Worm (Caenorhabditis elegans) whole organism, midembryonic: Measurements from ENCODE around the gene frpr-12.

Experiments
- klf-2 ChIP-seq: fragments of 200-800 bp; sonication (Bioruptor generic); conservative IDR thresholded peaks from 2 replicates; pipeline ENCODE4 v1.3.6; 2022; ENCODE audit warnings: missing genetic modification reagents, missing genetic modification characterization, missing compliant biosample characterization
- med-1 ChIP-seq: sonication (generic microtip); optimal IDR thresholded peaks from 2 replicates; lab custom pipeline; 2017; ENCODE audit warnings: missing genetic modification characterization, mild to moderate bottlenecking, missing compliant biosample characterization, antibody characterized with exemption, missing genetic modification reagents; ENCODE audit not compliant: insufficient read depth
- ref-1 ChIP-seq: fragments of 200-800 bp; sonication (Bioruptor generic); conservative IDR thresholded peaks from 2 replicates; pipeline ENCODE4 v1.3.6; 2022; ENCODE audit warnings: missing genetic modification reagents, missing genetic modification characterization, missing compliant biosample characterization
- tab-1 ChIP-seq: fragments of 200-800 bp; sonication (Bioruptor generic); IDR thresholded peaks from 2 replicates; pipeline ENCODE4 v1.3.6; 2022; ENCODE audit warnings: missing genetic modification characterization, missing compliant biosample characterization
- ztf-23 ChIP-seq: fragments of 200-800 bp; sonication (Bioruptor generic); IDR thresholded peaks from 2 replicates; pipeline ENCODE4 v1.3.6; 2022; ENCODE audit warnings: missing genetic modification reagents, missing genetic modification characterization, missing compliant biosample characterization

ce11 chrV:8943963-8944362 is 41.2 kb downstream of the frpr-12 start, which contains the start of gene T19A5.3:
- TF ChIP-seq klf-2 (GFP tag; lab: Robert Waterston, UW) (no peak), tab-1 (GFP tag; lab: Robert Waterston, UW) (no peak), ztf-23 (GFP tag; lab: Robert Waterston, UW) (no peak), med-1 (no peak), ref-1 (GFP tag; lab: Robert Waterston, UW) (no peak)
